Fruit fly (Drosophila melanogaster) whole organism: ENCODE results near the gene elB.

Experiments used
- Dll ChIP-seq: fragments of >200 bp; optimal IDR thresholded peaks from 2 replicates; lab custom pipeline; 2017
- pan ChIP-seq: fragments of >200 bp; optimal IDR thresholded peaks from 2 replicates; lab custom pipeline; 2017
- psq ChIP-seq: fragments of >200 bp; optimal IDR thresholded peaks from 2 replicates; lab custom pipeline; 2017
- usp ChIP-seq: fragments of >200 bp; optimal IDR thresholded peaks from 2 replicates; lab custom pipeline; 2017; ENCODE audit warnings: missing biosample characterization, missing genetic modification characterization, mixed read lengths

dm6 chr2L:14361281-14361680 is 48.1 kb downstream of the elB start:
- no peak for TF ChIP-seq Dll
- no peak for TF ChIP-seq usp
- TF ChIP-seq psq (lab: Kevin White, UChicago) = no peak
- TF ChIP-seq pan = no peak
